Worm (Caenorhabditis elegans): Measurements from ENCODE around the gene B0198.3.

Gene B0198.3

ce11 chrX:12073764-12074163 lies 16.9 kb upstream of the B0198.3 start, which contains the start of gene tmem-145:
TSS of gene tmem-145 (minus strand) at chrX:12073864.
- TF ChIP-seq pax-1 (tag; optimal IDR thresholded peaks at IDR 0.05) (no peak), unc-55 (GFP tag; optimal IDR thresholded peaks at IDR 0.05) (no peak), Y22D7AL.16 (tag; optimal IDR thresholded peaks at IDR 0.05) (no peak), hlh-15 (tag; optimal IDR thresholded peaks at IDR 0.05) (no peak), tbx-2 (tag; optimal IDR thresholded peaks at IDR 0.05) (no peak), syd-9 (tag; optimal IDR thresholded peaks at IDR 0.05) (no peak), pag-3 (tag; optimal IDR thresholded peaks at IDR 0.05; ENCODE audit: borderline replicate concordance) (no peak), ceh-48 (tag; optimal IDR thresholded peaks at IDR 0.05) (no peak), sox-2 (GFP tag; IDR thresholded peaks at IDR 0.05) (no peak), gmeb-2 (tag; optimal IDR thresholded peaks at IDR 0.05) (no peak), ceh-24 (tag; optimal IDR thresholded peaks at IDR 0.05) (no peak)

- TF ChIP-seq ama-1 (optimal IDR thresholded peaks at IDR 0.05) (no peak), che-1 (tag; optimal IDR thresholded peaks at IDR 0.05) (no peak), ceh-6 (GFP tag; optimal IDR thresholded peaks at IDR 0.05) (no peak), ceh-24 (tag; optimal IDR thresholded peaks at IDR 0.05) (no peak), ceh-14 (tag; optimal IDR thresholded peaks at IDR 0.05) (no peak), pha-2 (tag; optimal IDR thresholded peaks at IDR 0.05) (no peak), pag-3 (tag; optimal IDR thresholded peaks at IDR 0.05; ENCODE audit: borderline replicate concordance) (no peak), pax-1 (tag; optimal IDR thresholded peaks at IDR 0.05) (no peak), F13H6.1 (tag; optimal IDR thresholded peaks at IDR 0.05) (no peak), ceh-34 (tag; optimal IDR thresholded peaks at IDR 0.05) (no peak), ceh-31 (tag; optimal IDR thresholded peaks at IDR 0.05) (no peak), ceh-19 (GFP tag; optimal IDR thresholded peaks at IDR 0.05) (no peak), pat-9 (tag; optimal IDR thresholded peaks at IDR 0.05) (no peak), K02D7.2 (tag; optimal IDR thresholded peaks at IDR 0.05) (no peak)
Measured at ce11 chrX:12068250-12068649, 11.4 kb upstream of the B0198.3 start, which contains the start of gene lgc-24. TSS of gene lgc-24 (plus strand) at chrX:12068550.

ce11 chrX:12064908-12065307 lies 8.0 kb upstream of the B0198.3 start, which contains the start of gene lgc-23:
TSS of gene lgc-23 (plus strand) at chrX:12065208.
- TF ChIP-seq hlh-30 (tag; optimal IDR thresholded peaks at IDR 0.05; ENCODE audit: insufficient read depth) (no peak), ama-1 (optimal IDR thresholded peaks at IDR 0.05) (no peak), nfya-1 (tag; optimal IDR thresholded peaks at IDR 0.05) (no peak)

ce11 chrX:12038728-12039127 lies 18.1 kb downstream of the B0198.3 start:
- no peak for TF ChIP-seq ceh-18 (tag; optimal IDR thresholded peaks at IDR 0.05)
- TF ChIP-seq unc-55 (GFP tag; optimal IDR thresholded peaks at IDR 0.05) = peak; percentile 4
- TF ChIP-seq fax-1 (tag; optimal IDR thresholded peaks at IDR 0.05) = no peak
- TF ChIP-seq npax-4 (tag; optimal IDR thresholded peaks at IDR 0.05) = no peak
- no peak for TF ChIP-seq C38D4.7 (GFP tag; optimal IDR thresholded peaks at IDR 0.05)
- no peak for TF ChIP-seq hlh-8 (tag; optimal IDR thresholded peaks at IDR 0.05)
- TF ChIP-seq ceh-48 (tag; optimal IDR thresholded peaks at IDR 0.05) = no peak

- TF ChIP-seq dmd-4 (tag; optimal IDR thresholded peaks at IDR 0.05; ENCODE audit: borderline replicate concordance) (no peak), unc-42 (tag; optimal IDR thresholded peaks at IDR 0.05) (peak; percentile 67)
Measured at ce11 chrX:12037978-12038377, 18.9 kb downstream of the B0198.3 start.

ce11 chrX:12036114-12036513 lies 20.8 kb downstream of the B0198.3 start:
- no peak for TF ChIP-seq ceh-14 (tag; optimal IDR thresholded peaks at IDR 0.05)
- TF ChIP-seq unc-42 (tag; optimal IDR thresholded peaks at IDR 0.05) = peak; percentile 81

ce11 chrX:12034661-12035060 lies 22.2 kb downstream of the B0198.3 start:
- TF ChIP-seq fkh-10 (GFP tag; optimal IDR thresholded peaks at IDR 0.05) (no peak), hlh-6 (tag; optimal IDR thresholded peaks at IDR 0.05) (no peak), K02D7.2 (tag; optimal IDR thresholded peaks at IDR 0.05) (no peak), ahr-1 (tag; optimal IDR thresholded peaks at IDR 0.05) (no peak), dve-1 (tag; optimal IDR thresholded peaks at IDR 0.05) (no peak), ceh-22 (tag; optimal IDR thresholded peaks at IDR 0.05) (no peak), C38D4.7 (GFP tag; optimal IDR thresholded peaks at IDR 0.05) (no peak), unc-86 (tag; optimal IDR thresholded peaks at IDR 0.05) (no peak), ttx-3 (tag; optimal IDR thresholded peaks at IDR 0.05) (no peak), madf-2 (tag; optimal IDR thresholded peaks at IDR 0.05) (no peak), ceh-2 (tag; optimal IDR thresholded peaks at IDR 0.05) (no peak), ceh-18 (tag; optimal IDR thresholded peaks at IDR 0.05) (no peak), ceh-24 (tag; optimal IDR thresholded peaks at IDR 0.05) (no peak), ceh-31 (tag; optimal IDR thresholded peaks at IDR 0.05) (no peak)
